Fruit fly (Drosophila melanogaster): ENCODE results near the gene CG14422.

Gene CG14422

DNA sequence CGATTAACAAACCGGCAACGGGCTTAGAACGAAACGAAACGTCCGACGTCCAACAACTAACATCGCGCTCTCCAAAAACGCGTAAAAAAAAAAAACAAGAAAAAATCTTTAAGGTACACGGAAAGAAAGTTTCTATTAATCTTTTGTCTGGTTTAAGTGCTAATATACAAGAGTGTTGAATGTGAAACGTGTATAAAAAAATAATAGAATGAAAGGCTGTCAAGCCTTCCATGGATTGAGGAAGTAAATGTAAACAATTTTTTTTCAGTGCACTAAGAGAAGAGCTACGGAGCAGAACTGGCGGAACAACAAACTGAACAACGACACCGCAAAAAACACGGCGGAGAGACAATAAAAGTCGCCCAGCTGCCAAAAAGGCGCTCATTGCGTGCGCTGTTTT lies 23.4 kb upstream of the CG14422 start, which contains the start of gene CG3588 (continued):
- TF ChIP-seq CG10959 (GFP tag; IDR thresholded peaks at IDR 0.05) (0 out of 2 replicates have a peak, but pooled peaks have one; percentile 19), Eip74EF (GFP tag; optimal IDR thresholded peaks at IDR 0.05) (no peak), mld (GFP tag; IDR thresholded peaks at IDR 0.05; ENCODE audit: partially characterized antibody) (no peak), CG14860 (GFP tag; IDR thresholded peaks at IDR 0.05; ENCODE audit: partially characterized antibody) (no peak), gcm2 (GFP tag; optimal IDR thresholded peaks at IDR 0.05) (peak; percentile 2), mirr (GFP tag; optimal IDR thresholded peaks at IDR 0.05) (no peak), klu (GFP tag; IDR thresholded peaks at IDR 0.05) (peak; percentile 69), ab (GFP tag; optimal IDR thresholded peaks at IDR 0.05) (no peak), CG18262 (tag; optimal IDR thresholded peaks at IDR 0.05) (peak; percentile 34), CG2199 (GFP tag; IDR thresholded peaks at IDR 0.05) (no peak), B-H1 (GFP tag; IDR thresholded peaks at IDR 0.05) (peak; percentile 57), E2f1 (GFP tag; IDR thresholded peaks at IDR 0.05) (peak; percentile 77), CG13894 (tag; optimal IDR thresholded peaks at IDR 0.05) (peak; percentile 79), Mad (GFP tag; optimal IDR thresholded peaks at IDR 0.05) (peak; percentile 30), sna (GFP tag; IDR thresholded peaks at IDR 0.05; ENCODE audit: partially characterized antibody) (no peak), CG7556 (GFP tag; optimal IDR thresholded peaks at IDR 0.05) (peak; percentile 61), sqz (GFP tag; optimal IDR thresholded peaks at IDR 0.05) (peak; percentile 70), CG10209 (GFP tag; optimal IDR thresholded peaks at IDR 0.05) (peak; percentile 61), CG17328 (GFP tag; IDR thresholded peaks at IDR 0.05) (peak; percentile 65), CG10654 (GFP tag; optimal IDR thresholded peaks at IDR 0.05) (peak; percentile 59), Awh (GFP tag; IDR thresholded peaks at IDR 0.05) (peak; percentile 43; the same call in 1 of the 2 replicates), gsb (GFP tag; IDR thresholded peaks at IDR 0.05) (peak; percentile 84), ems (GFP tag; optimal IDR thresholded peaks at IDR 0.05) (peak; percentile 67), CG10267 (tag; optimal IDR thresholded peaks at IDR 0.05) (peak; percentile 41), Scr (GFP tag; IDR thresholded peaks at IDR 0.05; ENCODE audit: partially characterized antibody) (no peak), wdn (GFP tag; IDR thresholded peaks at IDR 0.05) (peak; percentile 70), ato (GFP tag; IDR thresholded peaks at IDR 0.05; ENCODE audit: partially characterized antibody) (no peak), CG3847 (GFP tag; IDR thresholded peaks at IDR 0.05) (peak; percentile 83), CG1529 (GFP tag; optimal IDR thresholded peaks at IDR 0.05) (peak; percentile 21), CG7839 (tag; optimal IDR thresholded peaks at IDR 0.05) (peak; percentile 82), CG11398 (GFP tag; optimal IDR thresholded peaks at IDR 0.05) (peak; percentile 32), Six4 (GFP tag; optimal IDR thresholded peaks at IDR 0.05) (peak; percentile 42), wor (GFP tag; IDR thresholded peaks at IDR 0.05) (no peak), CG17568 (GFP tag; optimal IDR thresholded peaks at IDR 0.05) (peak; percentile 54), fd64A (GFP tag; optimal IDR thresholded peaks at IDR 0.05) (no peak), Myb (GFP tag; optimal IDR thresholded peaks at IDR 0.05) (peak; percentile 58), Oaz (GFP tag; IDR thresholded peaks at IDR 0.05) (peak; percentile 56), cato (GFP tag; optimal IDR thresholded peaks at IDR 0.05; ENCODE audit: borderline replicate concordance) (no peak), CG9609 (GFP tag; optimal IDR thresholded peaks at IDR 0.05) (peak; percentile 38), CG10431 (GFP tag; optimal IDR thresholded peaks at IDR 0.05) (no peak), CG17385 (GFP tag; optimal IDR thresholded peaks at IDR 0.05) (peak; percentile 68), CG11093 (GFP tag; IDR thresholded peaks at IDR 0.05) (peak; percentile 36; the same call in 1 of the 3 replicates), CG7928 (GFP tag; optimal IDR thresholded peaks at IDR 0.05) (no peak), lbe (GFP tag; optimal IDR thresholded peaks at IDR 0.05) (peak; percentile 7), tio (GFP tag; optimal IDR thresholded peaks at IDR 0.05) (peak; percentile 47), chn (GFP tag; optimal IDR thresholded peaks at IDR 0.05) (peak; percentile 36), Doc3 (GFP tag; IDR thresholded peaks at IDR 0.05; ENCODE audit: partially characterized antibody) (no peak), eve (GFP tag; optimal IDR thresholded peaks at IDR 0.05) (peak in 1 of 2 experiments; percentile 74), CG9437 (GFP tag; optimal IDR thresholded peaks at IDR 0.05) (peak; percentile 45), ara (GFP tag; IDR thresholded peaks at IDR 0.05) (peak; percentile 65), Vsx1 (GFP tag; optimal IDR thresholded peaks at IDR 0.05) (peak; percentile 16)

Measured in whole organism, embryonic.